Fruit fly (Drosophila melanogaster): ENCODE results near the gene CG33647.

Gene CG33647

dm6 chr3L:19236060-19236459 lies at the start of gene CG33647:
CG33647 (plus strand) TSS chr3L:19236360.
- TF ChIP-seq noc (tag; optimal IDR thresholded peaks at IDR 0.05), result no peak

- TF ChIP-seq noc (tag; optimal IDR thresholded peaks at IDR 0.05), result no peak
Measured at dm6 chr3L:19187478-19187877, 48.7 kb upstream of the CG33647 start.

dm6 chr3L:19188369-19189121 lies 47.6 kb upstream of the CG33647 start:
- TF ChIP-seq noc (tag; optimal IDR thresholded peaks at IDR 0.05), result no peak

- TF ChIP-seq noc (tag; optimal IDR thresholded peaks at IDR 0.05), result no peak
Measured at dm6 chr3L:19190198-19190597, 46.0 kb upstream of the CG33647 start.

dm6 chr3L:19190791-19191190 lies 45.4 kb upstream of the CG33647 start:
- TF ChIP-seq noc (tag; optimal IDR thresholded peaks at IDR 0.05), result no peak

dm6 chr3L:19191874-19192631 lies 44.1 kb upstream of the CG33647 start:
- no peak for TF ChIP-seq noc (tag; optimal IDR thresholded peaks at IDR 0.05)

dm6 chr3L:19193154-19193553 lies 43.0 kb upstream of the CG33647 start:
- no peak for TF ChIP-seq noc (tag; optimal IDR thresholded peaks at IDR 0.05)

- TF ChIP-seq noc (tag; optimal IDR thresholded peaks at IDR 0.05), result no peak
Measured at dm6 chr3L:19194066-19194683, 42.0 kb upstream of the CG33647 start.

- no peak for TF ChIP-seq noc (tag; optimal IDR thresholded peaks at IDR 0.05)
Measured at dm6 chr3L:19196112-19196511, 40.0 kb upstream of the CG33647 start.

dm6 chr3L:19196654-19197053 lies 39.5 kb upstream of the CG33647 start:
- TF ChIP-seq noc (tag; optimal IDR thresholded peaks at IDR 0.05), result no peak

dm6 chr3L:19197321-19197720 lies 38.8 kb upstream of the CG33647 start:
- TF ChIP-seq noc (tag; optimal IDR thresholded peaks at IDR 0.05), result no peak

- no peak for TF ChIP-seq noc (tag; optimal IDR thresholded peaks at IDR 0.05)
Measured at dm6 chr3L:19198772-19199171, 37.4 kb upstream of the CG33647 start.

dm6 chr3L:19199680-19200278 lies 36.4 kb upstream of the CG33647 start:
- TF ChIP-seq noc (tag; optimal IDR thresholded peaks at IDR 0.05), result no peak

- TF ChIP-seq noc (tag; optimal IDR thresholded peaks at IDR 0.05), result no peak
Measured at dm6 chr3L:19200393-19200792, 35.8 kb upstream of the CG33647 start.

dm6 chr3L:19202116-19202515 lies 34.0 kb upstream of the CG33647 start:
- no peak for TF ChIP-seq noc (tag; optimal IDR thresholded peaks at IDR 0.05)

dm6 chr3L:19204402-19204801 lies 31.8 kb upstream of the CG33647 start:
- no peak for TF ChIP-seq noc (tag; optimal IDR thresholded peaks at IDR 0.05)
